Fruit fly (Drosophila melanogaster) whole organism, adult: ENCODE data around the gene CG43208.

Source experiments
- CG11617 ChIP-seq: fragments of 200-800 bp; sonication (Bioruptor generic); optimal IDR thresholded peaks from 2 replicates; lab custom pipeline; 2017; ENCODE audit warnings: mild to moderate bottlenecking, missing biosample characterization, missing genetic modification reagents, missing genetic modification characterization
- CG12768 ChIP-seq: fragments of 200-800 bp; sonication (Bioruptor generic); optimal IDR thresholded peaks from 2 replicates; lab custom pipeline; 2017; ENCODE audit warnings: missing biosample characterization, missing genetic modification characterization, mild to moderate bottlenecking, moderate library complexity, missing genetic modification reagents
- CG14711 ChIP-seq: fragments of 200-800 bp; sonication (Bioruptor generic); optimal IDR thresholded peaks from 2 replicates; lab custom pipeline; 2018; ENCODE audit warnings: missing biosample characterization, mild to moderate bottlenecking, missing genetic modification characterization, moderate library complexity
- CG1620 ChIP-seq: fragments of 200-800 bp; sonication (Bioruptor generic); optimal IDR thresholded peaks from 2 replicates; lab custom pipeline; 2016; ENCODE audit warnings: missing biosample characterization, missing genetic modification characterization
- CG33017 ChIP-seq: fragments of 200-800 bp; sonication (Bioruptor generic); optimal IDR thresholded peaks from 2 replicates; lab custom pipeline; 2018; ENCODE audit warnings: missing biosample characterization, mild to moderate bottlenecking, missing genetic modification characterization, moderate library complexity
- CG5204 ChIP-seq: fragments of 200-800 bp; sonication (Bioruptor generic); optimal IDR thresholded peaks from 2 replicates; lab custom pipeline; 2016; ENCODE audit warnings: missing biosample characterization, missing genetic modification characterization
- CG7045 ChIP-seq: fragments of 200-800 bp; sonication (Bioruptor generic); optimal IDR thresholded peaks from 2 replicates; lab custom pipeline; 2017; ENCODE audit warnings: missing biosample characterization, mild to moderate bottlenecking, missing genetic modification characterization
- CG7101 ChIP-seq: fragments of 200-800 bp; sonication (Bioruptor generic); optimal IDR thresholded peaks from 2 replicates; lab custom pipeline; 2018; ENCODE audit warnings: missing biosample characterization, mild to moderate bottlenecking, missing genetic modification characterization, moderate library complexity
- Clk ChIP-seq: fragments of 200-800 bp; sonication (Bioruptor generic); optimal IDR thresholded peaks from 2 replicates; lab custom pipeline; 2017; ENCODE audit warnings: missing biosample characterization, missing genetic modification characterization
- Crg-1 ChIP-seq: fragments of 200-800 bp; sonication (Bioruptor generic); optimal IDR thresholded peaks from 2 replicates; lab custom pipeline; 2016; ENCODE audit warnings: missing biosample characterization, missing genetic modification characterization
- Hr96 ChIP-seq: fragments of 200-800 bp; sonication (Bioruptor generic); optimal IDR thresholded peaks from 2 replicates; lab custom pipeline; 2016; ENCODE audit warnings: missing biosample characterization, missing genetic modification characterization
- Mnt ChIP-seq: fragments of 200-800 bp; sonication (Bioruptor generic); optimal IDR thresholded peaks from 2 replicates; lab custom pipeline; 2016; ENCODE audit warnings: missing biosample characterization, mild to moderate bottlenecking, missing genetic modification characterization
- bab1 ChIP-seq: fragments of 200-800 bp; sonication (Bioruptor generic); optimal IDR thresholded peaks from 3 replicates; lab custom pipeline; 2019; ENCODE audit warnings: missing biosample characterization, mild to moderate bottlenecking, missing genetic modification characterization, moderate library complexity
- cic ChIP-seq: fragments of 200-800 bp; sonication (Bioruptor generic); optimal IDR thresholded peaks from 2 replicates; lab custom pipeline; 2017; ENCODE audit warnings: missing biosample characterization, mild to moderate bottlenecking, missing genetic modification characterization, moderate library complexity
- cnc ChIP-seq, 2 experiments: fragments of >200 bp; optimal IDR thresholded peaks; 2 replicates each; lab custom pipeline; 2017
- kay ChIP-seq: fragments of 200-800 bp; sonication (Bioruptor generic); peaks from one replicate; lab custom pipeline; 2016; ENCODE audit warnings: missing biosample characterization, missing genetic modification characterization, borderline replicate concordance
- ovo ChIP-seq: fragments of 200-800 bp; sonication (Bioruptor generic); optimal IDR thresholded peaks from 2 replicates; lab custom pipeline; 2016; ENCODE audit warnings: missing biosample characterization, missing genetic modification characterization
- pad ChIP-seq: fragments of 200-800 bp; sonication (Bioruptor generic); optimal IDR thresholded peaks from 3 replicates; lab custom pipeline; 2017; ENCODE audit warnings: missing biosample characterization, missing genetic modification characterization, mild to moderate bottlenecking, moderate library complexity, missing genetic modification reagents
- tj ChIP-seq: fragments of 200-800 bp; sonication (Bioruptor generic); optimal IDR thresholded peaks from 3 replicates; lab custom pipeline; 2017; ENCODE audit warnings: missing biosample characterization, mild to moderate bottlenecking, missing genetic modification characterization, moderate library complexity
- toe ChIP-seq: fragments of 200-800 bp; sonication (Bioruptor generic); optimal IDR thresholded peaks from 2 replicates; lab custom pipeline; 2016; ENCODE audit warnings: missing biosample characterization, missing genetic modification characterization

CG43208 gene

dm6 chr3R:13286118-13286579, 17.1 kb upstream of the CG43208 start, which contains the start of gene CG15888:
CG15888 (minus strand) TSS chr3R:13286529.
- TF ChIP-seq CG12768 (GFP tag; lab: Kevin White, UChicago): no peak
- no peak for TF ChIP-seq Mnt (GFP tag; lab: Kevin White, UChicago)
- no peak for TF ChIP-seq cnc (optimal IDR thresholded peaks at IDR 0.05; lab: Kevin White, UChicago)
- no peak for TF ChIP-seq CG11617 (GFP tag; lab: Kevin White, UChicago)
- no peak for TF ChIP-seq CG14711
- no peak for TF ChIP-seq CG1620 (GFP tag; lab: Kevin White, UChicago)
- TF ChIP-seq Clk (GFP tag; lab: Kevin White, UChicago): no peak
- no peak for TF ChIP-seq CG7045 (GFP tag; lab: Kevin White, UChicago)
- TF ChIP-seq pad: no peak
- no peak for TF ChIP-seq bab1 (GFP tag; lab: Kevin White, UChicago)
- TF ChIP-seq CG5204 (GFP tag; lab: Kevin White, UChicago): no peak
- TF ChIP-seq cic: no peak
- TF ChIP-seq CG33017 (tag; lab: Kevin White, UChicago): no peak
- TF ChIP-seq CG7101 (tag; lab: Kevin White, UChicago): no peak
- no peak for TF ChIP-seq Hr96 (GFP tag; lab: Kevin White, UChicago)

- TF ChIP-seq kay (GFP tag; lab: Kevin White, UChicago) (no peak), Hr96 (GFP tag; lab: Kevin White, UChicago) (no peak), tj (no peak)
Observed at dm6 chr3R:13288763-13289312, 14.4 kb upstream of the CG43208 start, which contains the start of gene apn. apn (minus strand) TSS chr3R:13288813.

- TF ChIP-seq tj: no peak
- no peak for TF ChIP-seq CG33017 (tag; lab: Kevin White, UChicago)
- no peak for TF ChIP-seq CG14711
- TF ChIP-seq Clk (GFP tag; lab: Kevin White, UChicago): no peak
- TF ChIP-seq CG5204 (GFP tag; lab: Kevin White, UChicago): no peak
- no peak for TF ChIP-seq Crg-1
- TF ChIP-seq CG7045 (GFP tag; lab: Kevin White, UChicago): no peak
- no peak for TF ChIP-seq CG11617 (GFP tag; lab: Kevin White, UChicago)
- no peak for TF ChIP-seq CG1620 (GFP tag; lab: Kevin White, UChicago)
- TF ChIP-seq CG12768 (GFP tag; lab: Kevin White, UChicago): no peak
Observed at dm6 chr3R:13290329-13290728, 12.9 kb upstream of the CG43208 start, which contains the start of gene Osi22. Osi22 (plus strand) TSS chr3R:13290629.

- TF ChIP-seq cnc (optimal IDR thresholded peaks at IDR 0.05; lab: Kevin White, UChicago) (no peak), CG12768 (GFP tag; lab: Kevin White, UChicago) (no peak), CG14711 (no peak), kay (GFP tag; lab: Kevin White, UChicago) (no peak), Mnt (GFP tag; lab: Kevin White, UChicago) (no peak), CG7045 (GFP tag; lab: Kevin White, UChicago) (no peak), Clk (GFP tag; lab: Kevin White, UChicago) (no peak), toe (GFP tag; lab: Kevin White, UChicago) (no peak), pad (no peak), CG7101 (tag; lab: Kevin White, UChicago) (no peak), tj (no peak), CG11617 (GFP tag; lab: Kevin White, UChicago) (no peak), cic (no peak), CG1620 (GFP tag; lab: Kevin White, UChicago) (no peak), CG5204 (GFP tag; lab: Kevin White, UChicago) (no peak), bab1 (GFP tag; lab: Kevin White, UChicago) (no peak), Crg-1 (no peak), CG33017 (tag; lab: Kevin White, UChicago) (no peak), ovo (GFP tag; lab: Kevin White, UChicago) (no peak)
Observed at dm6 chr3R:13293148-13293756, 10.0 kb upstream of the CG43208 start, which contains the start of gene wntD. wntD (minus strand) TSS chr3R:13293198.

dm6 chr3R:13294461-13294860, 8.8 kb upstream of the CG43208 start, which contains the start of gene CG8773:
CG8773 (plus strand) TSS chr3R:13294748.
- TF ChIP-seq CG7101 (tag; lab: Kevin White, UChicago): no peak
- TF ChIP-seq CG1620 (GFP tag; lab: Kevin White, UChicago): no peak
- no peak for TF ChIP-seq CG7045 (GFP tag; lab: Kevin White, UChicago)
- TF ChIP-seq tj: no peak
- no peak for TF ChIP-seq cnc (optimal IDR thresholded peaks at IDR 0.05; lab: Kevin White, UChicago)
- TF ChIP-seq CG12768 (GFP tag; lab: Kevin White, UChicago): no peak
- no peak for TF ChIP-seq bab1 (GFP tag; lab: Kevin White, UChicago)
- no peak for TF ChIP-seq pad
- no peak for TF ChIP-seq toe (GFP tag; lab: Kevin White, UChicago)
- TF ChIP-seq cic: no peak
- no peak for TF ChIP-seq kay (GFP tag; lab: Kevin White, UChicago)
- no peak for TF ChIP-seq CG5204 (GFP tag; lab: Kevin White, UChicago)

dm6 chr3R:13298114-13298818, 5.0 kb upstream of the CG43208 start, which contains the start of gene CG8774:
CG8774 (plus strand) TSS chr3R:13298768.
- no peak for TF ChIP-seq CG11617 (GFP tag; lab: Kevin White, UChicago)
- TF ChIP-seq CG7101 (tag; lab: Kevin White, UChicago): no peak
- TF ChIP-seq Crg-1: no peak
- no peak for TF ChIP-seq CG7045 (GFP tag; lab: Kevin White, UChicago)
- TF ChIP-seq kay (GFP tag; lab: Kevin White, UChicago): peak; percentile 21
- no peak for TF ChIP-seq pad
